Fruit fly (Drosophila melanogaster) whole organism, embryonic: ENCODE results near the gene CG14676.

ENCODE experiments used
- ATbp ChIP-seq: fragments of 200-800 bp; sonication (Bioruptor generic); optimal IDR thresholded peaks from 2 replicates; lab custom pipeline; 2017; ENCODE audit warnings: missing biosample characterization, mild to moderate bottlenecking, missing genetic modification characterization, missing genetic modification reagents
- Abd-B ChIP-seq: fragments of 200-800 bp; sonication (Bioruptor generic); optimal IDR thresholded peaks from 2 replicates; lab custom pipeline; 2018; ENCODE audit warnings: missing biosample characterization, mild to moderate bottlenecking, missing genetic modification characterization, moderate library complexity
- CG10267 ChIP-seq: fragments of 200-800 bp; sonication (Bioruptor generic); optimal IDR thresholded peaks from 2 replicates; lab custom pipeline; 2018; ENCODE audit warnings: missing biosample characterization, mild to moderate bottlenecking, missing genetic modification characterization, moderate library complexity
- CG10543 ChIP-seq: fragments of 200-800 bp; sonication (Bioruptor generic); optimal IDR thresholded peaks from 3 replicates; lab custom pipeline; 2017; ENCODE audit warnings: missing biosample characterization, mild to moderate bottlenecking, missing genetic modification characterization, moderate library complexity
- CG10979 ChIP-seq: fragments of 200-800 bp; sonication (Bioruptor generic); optimal IDR thresholded peaks from 2 replicates; lab custom pipeline; 2018; ENCODE audit warnings: missing biosample characterization, mild to moderate bottlenecking, missing genetic modification characterization, moderate library complexity
- CG11247 ChIP-seq: fragments of 200-800 bp; sonication (Bioruptor generic); IDR thresholded peaks from 2 replicates; pipeline ENCODE4 v1.3.6; 2022; ENCODE audit warnings: missing biosample characterization, missing genetic modification characterization
- CG11398 ChIP-seq: fragments of 200-800 bp; sonication (Bioruptor generic); optimal IDR thresholded peaks from 2 replicates; lab custom pipeline; 2016; ENCODE audit warnings: missing biosample characterization, missing genetic modification characterization
- CG11456 ChIP-seq: fragments of 200-800 bp; sonication (Bioruptor generic); IDR thresholded peaks from 3 replicates; pipeline ENCODE4 v1.3.6; 2022; ENCODE audit warnings: missing biosample characterization, missing genetic modification characterization
- CG12236 ChIP-seq: fragments of 200-800 bp; sonication (Bioruptor generic); optimal IDR thresholded peaks from 2 replicates; lab custom pipeline; 2016; ENCODE audit warnings: missing biosample characterization, missing genetic modification characterization
- CG13287 ChIP-seq: fragments of 200-800 bp; sonication (Bioruptor generic); IDR thresholded peaks from 2 replicates; pipeline ENCODE4 v1.3.6; 2022; ENCODE audit warnings: missing biosample characterization, missing genetic modification characterization; ENCODE audit not compliant: partially characterized antibody
- CG14050 ChIP-seq: fragments of 200-800 bp; sonication (Bioruptor generic); IDR thresholded peaks from 3 replicates; pipeline ENCODE4 v1.3.6; 2022; ENCODE audit warnings: missing biosample characterization, missing genetic modification characterization
- CG2199 ChIP-seq: fragments of 200-800 bp; sonication (Bioruptor generic); IDR thresholded peaks from 3 replicates; pipeline ENCODE4 v1.3.6; 2022; ENCODE audit warnings: missing biosample characterization, missing genetic modification characterization
- CG31224 ChIP-seq: fragments of 200-800 bp; sonication (Bioruptor generic); IDR thresholded peaks from 2 replicates; pipeline ENCODE4 v1.3.6; 2022; ENCODE audit warnings: missing biosample characterization, missing genetic modification characterization
- CG3163 ChIP-seq: fragments of 200-800 bp; sonication (Bioruptor generic); optimal IDR thresholded peaks from 3 replicates; lab custom pipeline; 2016; ENCODE audit warnings: missing biosample characterization, missing genetic modification characterization
- CG32532 ChIP-seq: fragments of 200-800 bp; sonication (Bioruptor generic); IDR thresholded peaks from 2 replicates; pipeline ENCODE4 v1.3.6; 2022; ENCODE audit warnings: missing biosample characterization, missing genetic modification characterization
- CG32772 ChIP-seq: fragments of 200-800 bp; sonication (Bioruptor generic); IDR thresholded peaks from 2 replicates; pipeline ENCODE4 v1.3.6; 2022; ENCODE audit warnings: missing biosample characterization, missing genetic modification characterization
- CG42726 ChIP-seq: fragments of 200-800 bp; sonication (Bioruptor generic); IDR thresholded peaks from 2 replicates; pipeline ENCODE4 v1.3.6; 2022; ENCODE audit warnings: missing biosample characterization, missing genetic modification characterization; ENCODE audit not compliant: partially characterized antibody
- CG4282 ChIP-seq: fragments of 200-800 bp; sonication (Bioruptor generic); optimal IDR thresholded peaks from 2 replicates; lab custom pipeline; 2016; ENCODE audit warnings: missing biosample characterization, missing genetic modification characterization
- CG43689 ChIP-seq: fragments of 200-800 bp; sonication (Bioruptor generic); IDR thresholded peaks from 2 replicates; pipeline ENCODE4 v1.3.6; 2022; ENCODE audit warnings: missing biosample characterization, missing genetic modification characterization
- CG7271 ChIP-seq: fragments of 200-800 bp; sonication (Bioruptor generic); optimal IDR thresholded peaks from 2 replicates; lab custom pipeline; 2018; ENCODE audit warnings: missing biosample characterization, mild to moderate bottlenecking, missing genetic modification characterization, moderate library complexity
- CG8281 ChIP-seq: fragments of 200-800 bp; sonication (Bioruptor generic); optimal IDR thresholded peaks from 2 replicates; lab custom pipeline; 2018; ENCODE audit warnings: missing biosample characterization, mild to moderate bottlenecking, missing genetic modification characterization, moderate library complexity
- CG8478 ChIP-seq: fragments of >200 bp; optimal IDR thresholded peaks from 2 replicates; lab custom pipeline; 2018
- CG9609 ChIP-seq: fragments of 200-800 bp; sonication (Bioruptor generic); optimal IDR thresholded peaks from 3 replicates; lab custom pipeline; 2016; ENCODE audit warnings: missing biosample characterization, missing genetic modification characterization
- Dp ChIP-seq: fragments of 200-800 bp; sonication (Bioruptor generic); optimal IDR thresholded peaks from 2 replicates; lab custom pipeline; 2018; ENCODE audit warnings: missing biosample characterization, mild to moderate bottlenecking, missing genetic modification characterization, moderate library complexity
- E2f2 ChIP-seq: fragments of 200-800 bp; sonication (Bioruptor generic); IDR thresholded peaks from 2 replicates; pipeline ENCODE4 v1.3.6; 2022; ENCODE audit warnings: missing biosample characterization, missing genetic modification characterization
- Fer3 ChIP-seq: fragments of 200-800 bp; sonication (Bioruptor generic); optimal IDR thresholded peaks from 2 replicates; lab custom pipeline; 2018; ENCODE audit warnings: missing biosample characterization, mild to moderate bottlenecking, missing genetic modification characterization, moderate library complexity
- HmgD ChIP-seq: fragments of 200-800 bp; sonication (Bioruptor generic); optimal IDR thresholded peaks from 3 replicates; lab custom pipeline; 2016; ENCODE audit warnings: missing biosample characterization, missing genetic modification characterization
- Hmr ChIP-seq: fragments of 200-800 bp; sonication (Bioruptor generic); optimal IDR thresholded peaks from 3 replicates; lab custom pipeline; 2017; ENCODE audit warnings: mild to moderate bottlenecking, missing biosample characterization, missing genetic modification reagents, missing genetic modification characterization
- Hmx ChIP-seq: fragments of 200-800 bp; sonication (Bioruptor generic); optimal IDR thresholded peaks from 2 replicates; lab custom pipeline; 2016; ENCODE audit warnings: missing biosample characterization, missing genetic modification characterization
- Hsf ChIP-seq: fragments of 200-800 bp; sonication (Bioruptor generic); optimal IDR thresholded peaks from 3 replicates; lab custom pipeline; 2016; ENCODE audit warnings: missing biosample characterization, missing genetic modification characterization
- Nf-YB ChIP-seq: fragments of 200-800 bp; sonication (Bioruptor generic); optimal IDR thresholded peaks from 3 replicates; lab custom pipeline; 2019; ENCODE audit warnings: missing biosample characterization, mild to moderate bottlenecking, missing genetic modification characterization, moderate library complexity
- Tbp ChIP-seq: fragments of >200 bp; optimal IDR thresholded peaks from 2 replicates; lab custom pipeline; 2018; ENCODE audit warnings: missing biosample characterization, missing genetic modification characterization
- crc ChIP-seq: fragments of 200-800 bp; sonication (Bioruptor generic); optimal IDR thresholded peaks from 2 replicates; lab custom pipeline; 2016; ENCODE audit warnings: missing biosample characterization, missing genetic modification characterization
- da ChIP-seq: fragments of 200-800 bp; sonication (Bioruptor generic); optimal IDR thresholded peaks from 2 replicates; lab custom pipeline; 2016; ENCODE audit warnings: missing biosample characterization, missing genetic modification characterization
- dpn ChIP-seq, 2 experiments: fragments of 200-800 bp; sonication (Bioruptor generic); optimal IDR thresholded peaks; 3 replicates each; lab custom pipeline; 2016; ENCODE audit warnings: missing biosample characterization in 2 of 2, missing genetic modification characterization in 2 of 2
- ems ChIP-seq: fragments of 200-800 bp; sonication (Bioruptor generic); optimal IDR thresholded peaks from 3 replicates; lab custom pipeline; 2016; ENCODE audit warnings: missing biosample characterization, missing genetic modification characterization
- eve ChIP-seq, 2 experiments: fragments of >200 bp; optimal IDR thresholded peaks; 2 replicates each; lab custom pipeline; 2017; ENCODE audit warnings: missing biosample characterization in 2 of 2, missing genetic modification characterization in 2 of 2
- fd96Cb ChIP-seq: fragments of 200-800 bp; sonication (Bioruptor generic); optimal IDR thresholded peaks from 2 replicates; lab custom pipeline; 2018; ENCODE audit warnings: missing biosample characterization, mild to moderate bottlenecking, missing genetic modification characterization, moderate library complexity
- gt ChIP-seq: fragments of 200-800 bp; sonication (Bioruptor generic); IDR thresholded peaks from 2 replicates; pipeline ENCODE4 v1.3.6; 2022; ENCODE audit warnings: missing biosample characterization, missing genetic modification characterization
- onecut ChIP-seq: fragments of 200-800 bp; sonication (Bioruptor generic); IDR thresholded peaks from 2 replicates; pipeline ENCODE4 v1.3.6; 2022; ENCODE audit warnings: missing biosample characterization, missing genetic modification characterization
- pnt ChIP-seq: fragments of 200-800 bp; sonication (Bioruptor generic); optimal IDR thresholded peaks from 3 replicates; lab custom pipeline; 2016; ENCODE audit warnings: missing biosample characterization, missing genetic modification characterization
- row ChIP-seq: fragments of 200-800 bp; sonication (Bioruptor generic); IDR thresholded peaks from 3 replicates; pipeline ENCODE4 v1.3.6; 2022; ENCODE audit warnings: missing biosample characterization, missing genetic modification characterization
- salm ChIP-seq: fragments of 200-800 bp; sonication (Bioruptor generic); optimal IDR thresholded peaks from 2 replicates; lab custom pipeline; 2018; ENCODE audit warnings: missing biosample characterization, mild to moderate bottlenecking, missing genetic modification characterization
- sima ChIP-seq: fragments of 200-800 bp; sonication (Bioruptor generic); optimal IDR thresholded peaks from 2 replicates; lab custom pipeline; 2016; ENCODE audit warnings: missing biosample characterization, missing genetic modification characterization
- sr ChIP-seq: fragments of 200-800 bp; sonication (Bioruptor generic); IDR thresholded peaks from 3 replicates; pipeline ENCODE4 v1.3.6; 2022; ENCODE audit warnings: missing biosample characterization, missing genetic modification characterization
- twi ChIP-seq: fragments of 200-800 bp; optimal IDR thresholded peaks from 2 replicates; lab custom pipeline; 2019; ENCODE audit warnings: missing biosample characterization, mild to moderate bottlenecking, missing genetic modification characterization, moderate library complexity
- tx ChIP-seq: fragments of 200-800 bp; sonication (Bioruptor generic); optimal IDR thresholded peaks from 2 replicates; lab custom pipeline; 2016; ENCODE audit warnings: missing biosample characterization, missing genetic modification characterization
- vnd ChIP-seq: fragments of 200-800 bp; sonication (Bioruptor generic); IDR thresholded peaks from 3 replicates; pipeline ENCODE4 v1.3.6; 2022; ENCODE audit warnings: missing biosample characterization, missing genetic modification characterization; ENCODE audit not compliant: partially characterized antibody
- wdn ChIP-seq: fragments of 200-800 bp; sonication (Bioruptor generic); IDR thresholded peaks from 2 replicates; pipeline ENCODE4 v1.3.6; 2022; ENCODE audit warnings: missing biosample characterization, missing genetic modification characterization
- zf30C ChIP-seq: fragments of 200-800 bp; sonication (Bioruptor generic); optimal IDR thresholded peaks from 3 replicates; lab custom pipeline; 2018; ENCODE audit warnings: missing biosample characterization, mild to moderate bottlenecking, missing genetic modification characterization
- zfh1 ChIP-seq: fragments of 200-800 bp; sonication (Bioruptor generic); IDR thresholded peaks from 3 replicates; pipeline ENCODE4 v1.3.6; 2022; ENCODE audit warnings: missing biosample characterization, missing genetic modification characterization

The CG14676 gene

dm6 chr3R:5862032-5862641 is 15.1 kb downstream of the CG14676 start, which contains the start of gene CG2017 (continued):
- no peak for TF ChIP-seq CG7271 (tag; lab: Kevin White, UChicago)
- no peak for TF ChIP-seq ATbp
- peak; percentile 70; the same call in 2 of the 3 replicates for TF ChIP-seq CG11456 (GFP tag; lab: Robert Waterston, UW)
- peak; percentile 65 for TF ChIP-seq tx (GFP tag; lab: Kevin White, UChicago)
- no peak for TF ChIP-seq CG43689
- peak; percentile 75 for TF ChIP-seq twi
- TF ChIP-seq Hmx (GFP tag; lab: Kevin White, UChicago): no peak
- TF ChIP-seq CG32532 (GFP tag; lab: Robert Waterston, UW): peak; percentile 52; the same call in 1 of the 2 replicates
- peak; percentile 31 for TF ChIP-seq ems (GFP tag; lab: Kevin White, UChicago)
- TF ChIP-seq eve (GFP tag; optimal IDR thresholded peaks at IDR 0.05; lab: Kevin White, UChicago): no peak
- peak; percentile 36; the same call in 1 of the 3 replicates for TF ChIP-seq row (GFP tag; lab: Robert Waterston, UW)
- TF ChIP-seq CG3163 (GFP tag; lab: Kevin White, UChicago): peak; percentile 28
- peak; percentile 61 for TF ChIP-seq CG13287 (GFP tag; lab: Robert Waterston, UW)
- TF ChIP-seq CG32772 (GFP tag; lab: Robert Waterston, UW): no peak
- peak; percentile 57 for TF ChIP-seq CG9609 (GFP tag; lab: Kevin White, UChicago)
- no peak for TF ChIP-seq vnd (GFP tag; lab: Robert Waterston, UW)
- TF ChIP-seq fd96Cb (tag; lab: Kevin White, UChicago): no peak
- peak; percentile 16 for TF ChIP-seq CG10979 (tag; lab: Kevin White, UChicago)
- TF ChIP-seq CG2199: peak; percentile 77; the same call in 2 of the 3 replicates
- no peak for TF ChIP-seq CG8281 (tag; lab: Kevin White, UChicago)
- peak; percentile 55 for TF ChIP-seq Abd-B (GFP tag; lab: Kevin White, UChicago)
- TF ChIP-seq zfh1 (GFP tag; lab: Robert Waterston, UW): peak; percentile 45; the same call in 1 of the 3 replicates
- 0 out of 3 replicates have a peak, but pooled peaks have one; percentile 7 for TF ChIP-seq sr (GFP tag; lab: Robert Waterston, UW)
- TF ChIP-seq da (GFP tag; lab: Kevin White, UChicago): peak; percentile 66
- no peak for TF ChIP-seq sima (GFP tag; lab: Kevin White, UChicago)
- peak; percentile 82 for TF ChIP-seq Dp (GFP tag; lab: Kevin White, UChicago)
- 0 out of 2 replicates have a peak, but pooled peaks have one; percentile 45 for TF ChIP-seq CG42726 (GFP tag; lab: Robert Waterston, UW)
- peak; percentile 26; the same call in 1 of the 3 replicates for TF ChIP-seq CG14050 (GFP tag; lab: Robert Waterston, UW)
- peak; percentile 60 for TF ChIP-seq HmgD (GFP tag; lab: Kevin White, UChicago)
- peak; percentile 37 for TF ChIP-seq Hsf (GFP tag; lab: Kevin White, UChicago)
- TF ChIP-seq CG4282 (GFP tag; lab: Kevin White, UChicago): no peak
- TF ChIP-seq Hmr (GFP tag; lab: Kevin White, UChicago): peak; percentile 36
- 0 out of 2 replicates have a peak, but pooled peaks have one; percentile 17 for TF ChIP-seq CG31224 (GFP tag; lab: Robert Waterston, UW)
- no peak for TF ChIP-seq CG8478 (lab: Kevin White, UChicago)
- TF ChIP-seq zf30C (GFP tag; lab: Kevin White, UChicago): no peak
- no peak for TF ChIP-seq CG11247 (GFP tag; lab: Robert Waterston, UW)
- peak; percentile 56 for TF ChIP-seq dpn (GFP tag; optimal IDR thresholded peaks at IDR 0.05; lab: Kevin White, UChicago)
- TF ChIP-seq pnt (GFP tag; lab: Kevin White, UChicago): no peak
- TF ChIP-seq Fer3 (tag; lab: Kevin White, UChicago): no peak
- no peak for TF ChIP-seq Tbp
- peak; percentile 26 for TF ChIP-seq crc (GFP tag; lab: Kevin White, UChicago)
- TF ChIP-seq salm (tag; lab: Kevin White, UChicago): no peak
- no peak for TF ChIP-seq wdn (GFP tag; lab: Robert Waterston, UW)
- TF ChIP-seq CG11398 (GFP tag; lab: Kevin White, UChicago): peak; percentile 19
- TF ChIP-seq Nf-YB: no peak
- TF ChIP-seq gt (GFP tag; lab: Robert Waterston, UW): no peak
- TF ChIP-seq E2f2 (GFP tag; lab: Robert Waterston, UW): peak; percentile 85
- TF ChIP-seq CG12236 (GFP tag; lab: Kevin White, UChicago): no peak
- peak; percentile 18 for TF ChIP-seq CG10543 (GFP tag; lab: Kevin White, UChicago)
- peak; percentile 98 for TF ChIP-seq CG10267 (tag; lab: Kevin White, UChicago)
- TF ChIP-seq onecut: peak; percentile 18; the same call in 1 of the 2 replicates
